Worm (Caenorhabditis elegans) whole organism, L3 larva: ENCODE data around the gene C03B1.1.
A peak's percentile ranks its signal among the peaks of the same experiment; 100 is the strongest.

Source experiments
- R02D3.7 ChIP-seq: fragments of 150-350 bp; optimal IDR thresholded peaks from 2 replicates; lab custom pipeline; 2014; ENCODE audit warnings: missing biosample characterization, missing genetic modification characterization
- ama-1 ChIP-seq: fragments of 150-350 bp; optimal IDR thresholded peaks from 2 replicates; lab custom pipeline; 2018
- ceh-16 ChIP-seq: sonication (generic microtip); optimal IDR thresholded peaks from 2 replicates; lab custom pipeline; 2017; ENCODE audit warnings: missing biosample characterization, missing genetic modification characterization
- ceh-28 ChIP-seq: fragments of 150-350 bp; optimal IDR thresholded peaks from 2 replicates; lab custom pipeline; 2014; ENCODE audit warnings: missing biosample characterization, missing genetic modification reagents, missing genetic modification characterization
- daf-12 ChIP-seq: fragments of 150-350 bp; optimal IDR thresholded peaks from 2 replicates; lab custom pipeline; 2014; ENCODE audit warnings: missing biosample characterization, missing genetic modification reagents, missing genetic modification characterization
- egl-27 ChIP-seq: sonication (generic microtip); optimal IDR thresholded peaks from 4 replicates; lab custom pipeline; 2017; ENCODE audit warnings: missing biosample characterization, missing genetic modification reagents, missing genetic modification characterization
- egl-5 ChIP-seq: fragments of 150-350 bp; optimal IDR thresholded peaks from 2 replicates; lab custom pipeline; 2017; ENCODE audit warnings: missing biosample characterization, missing genetic modification reagents, missing genetic modification characterization, inconsistent platforms
- elt-2 ChIP-seq: sonication (generic microtip); optimal IDR thresholded peaks from 2 replicates; lab custom pipeline; 2016; ENCODE audit warnings: missing genetic modification reagents, mild to moderate bottlenecking, missing genetic modification characterization, missing compliant biosample characterization
- elt-3 ChIP-seq, 3 experiments: fragments of 150-350 bp in 1 of 3; sonication (generic microtip) in 2 of 3; optimal IDR thresholded peaks; 2 replicates in 2 of 3; 4 replicates in 1 of 3; lab custom pipeline; 2014 to 2017; ENCODE audit warnings: missing biosample characterization in 3 of 3, missing genetic modification characterization in 3 of 3
- eor-1 ChIP-seq, 2 experiments: fragments of 150-350 bp; optimal IDR thresholded peaks; 2 replicates each; lab custom pipeline; 2014 to 2018; ENCODE audit warnings: missing biosample characterization in 2 of 2, missing genetic modification characterization in 2 of 2
- fkh-2 ChIP-seq: fragments of 150-350 bp; optimal IDR thresholded peaks from 2 replicates; lab custom pipeline; 2014; ENCODE audit warnings: missing biosample characterization, missing genetic modification reagents, missing genetic modification characterization
- fos-1 ChIP-seq: fragments of 150-350 bp; optimal IDR thresholded peaks from 2 replicates; lab custom pipeline; 2014; ENCODE audit warnings: missing biosample characterization, missing genetic modification characterization
- hmg-11 ChIP-seq: sonication (generic microtip); optimal IDR thresholded peaks from 2 replicates; lab custom pipeline; 2016; ENCODE audit warnings: missing genetic modification characterization, missing compliant biosample characterization
- jun-1 ChIP-seq: fragments of 150-350 bp; optimal IDR thresholded peaks from 2 replicates; lab custom pipeline; 2014; ENCODE audit warnings: missing biosample characterization, missing genetic modification reagents, missing genetic modification characterization
- lin-15B ChIP-seq: fragments of 150-350 bp; optimal IDR thresholded peaks from 2 replicates; lab custom pipeline; 2014; ENCODE audit warnings: missing biosample characterization, missing genetic modification characterization
- lin-39 ChIP-seq: fragments of 150-350 bp; optimal IDR thresholded peaks from 2 replicates; lab custom pipeline; 2018; ENCODE audit warnings: missing biosample characterization, missing genetic modification reagents, missing genetic modification characterization
- lsy-12 ChIP-seq: sonication (generic microtip); optimal IDR thresholded peaks from 2 replicates; lab custom pipeline; 2016; ENCODE audit warnings: mild to moderate bottlenecking, missing genetic modification characterization, missing compliant biosample characterization
- mdl-1 ChIP-seq: fragments of 150-350 bp; optimal IDR thresholded peaks from 2 replicates; lab custom pipeline; 2014; ENCODE audit warnings: missing biosample characterization, missing genetic modification characterization
- mml-1 ChIP-seq: fragments of 150-350 bp; sonication (generic microtip); optimal IDR thresholded peaks from 3 replicates; lab custom pipeline; 2014; ENCODE audit warnings: missing biosample characterization, missing genetic modification characterization
- nfya-1 ChIP-seq: sonication (generic microtip); optimal IDR thresholded peaks from 2 replicates; lab custom pipeline; 2017; ENCODE audit warnings: missing genetic modification characterization, mild to moderate bottlenecking, missing compliant biosample characterization, antibody characterized with exemption, moderate library complexity; ENCODE audit not compliant: insufficient read depth
- nhr-11 ChIP-seq: fragments of 150-350 bp; optimal IDR thresholded peaks from 2 replicates; lab custom pipeline; 2014; ENCODE audit warnings: missing biosample characterization, missing genetic modification characterization
- nhr-12 ChIP-seq: fragments of 150-350 bp; optimal IDR thresholded peaks from 2 replicates; lab custom pipeline; 2014; ENCODE audit warnings: missing biosample characterization, missing genetic modification characterization
- nhr-23 ChIP-seq: fragments of 150-350 bp; optimal IDR thresholded peaks from 2 replicates; lab custom pipeline; 2014; ENCODE audit warnings: missing biosample characterization, missing genetic modification reagents, missing genetic modification characterization
- nhr-237 ChIP-seq: fragments of 150-350 bp; optimal IDR thresholded peaks from 2 replicates; lab custom pipeline; 2014; ENCODE audit warnings: missing biosample characterization, missing genetic modification characterization
- nhr-28 ChIP-seq: fragments of 150-350 bp; optimal IDR thresholded peaks from 2 replicates; lab custom pipeline; 2014; ENCODE audit warnings: missing biosample characterization, missing genetic modification characterization
- nhr-43 ChIP-seq: sonication (generic microtip); optimal IDR thresholded peaks from 2 replicates; lab custom pipeline; 2016; ENCODE audit warnings: mild to moderate bottlenecking, missing genetic modification characterization, missing compliant biosample characterization; ENCODE audit not compliant: poor library complexity, severe bottlenecking
- nhr-67 ChIP-seq: fragments of 150-350 bp; optimal IDR thresholded peaks from 2 replicates; lab custom pipeline; 2014; ENCODE audit warnings: missing biosample characterization, missing genetic modification characterization
- nhr-76 ChIP-seq: fragments of 150-350 bp; sonication (generic microtip); optimal IDR thresholded peaks from 5 replicates; lab custom pipeline; 2014; ENCODE audit warnings: missing biosample characterization, missing genetic modification characterization
- nhr-77 ChIP-seq: fragments of 150-350 bp; optimal IDR thresholded peaks from 2 replicates; lab custom pipeline; 2014; ENCODE audit warnings: missing biosample characterization, missing genetic modification characterization
- pha-4 ChIP-seq: fragments of 150-350 bp; optimal IDR thresholded peaks from 2 replicates; lab custom pipeline; 2014; ENCODE audit warnings: missing biosample characterization, missing genetic modification reagents, missing genetic modification characterization
- pqm-1 ChIP-seq: fragments of 150-350 bp; optimal IDR thresholded peaks from 2 replicates; lab custom pipeline; 2017; ENCODE audit warnings: missing biosample characterization, missing genetic modification characterization, inconsistent platforms
- sea-2 ChIP-seq: fragments of 150-350 bp; sonication (generic microtip); optimal IDR thresholded peaks from 4 replicates; lab custom pipeline; 2014; ENCODE audit warnings: missing biosample characterization, missing genetic modification reagents, missing genetic modification characterization
- skn-1 ChIP-seq: fragments of 150-350 bp; optimal IDR thresholded peaks from 2 replicates; lab custom pipeline; 2014; ENCODE audit warnings: missing biosample characterization, missing genetic modification characterization
- snpc-4 ChIP-seq: fragments of 150-350 bp; optimal IDR thresholded peaks from 2 replicates; lab custom pipeline; 2014; ENCODE audit warnings: missing biosample characterization, missing genetic modification characterization
- zag-1 ChIP-seq: fragments of 150-350 bp; optimal IDR thresholded peaks from 2 replicates; lab custom pipeline; 2014; ENCODE audit warnings: missing biosample characterization, missing genetic modification characterization
- ztf-11 ChIP-seq: fragments of 150-350 bp; optimal IDR thresholded peaks from 2 replicates; lab custom pipeline; 2014; ENCODE audit warnings: missing biosample characterization, missing genetic modification characterization
- ztf-4 ChIP-seq: fragments of 150-350 bp; optimal IDR thresholded peaks from 2 replicates; lab custom pipeline; 2014; ENCODE audit warnings: missing biosample characterization, missing genetic modification characterization

C03B1.1 gene

DNA sequence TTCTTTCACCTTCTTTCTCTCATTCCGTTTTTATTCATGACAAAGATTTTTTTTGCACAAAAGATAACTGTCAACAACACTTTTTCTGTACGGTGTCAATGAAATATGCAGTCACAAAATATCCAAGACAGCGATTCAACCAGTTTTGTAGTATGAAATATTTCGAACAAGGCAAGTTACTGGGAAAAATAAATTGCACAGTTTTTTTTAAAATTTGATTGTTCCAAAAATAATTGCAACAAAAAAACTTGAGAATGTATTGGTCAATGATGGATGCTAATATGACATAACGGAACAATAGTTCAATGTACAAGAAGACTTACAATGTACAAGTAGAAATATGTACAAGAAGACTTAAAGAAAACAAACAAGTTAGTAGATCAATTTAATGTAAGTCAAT lies 28.8 kb upstream of the C03B1.1 start:
- TF ChIP-seq ztf-4 (tag; lab: Kevin White, UChicago) (no peak), zag-1 (tag; lab: Kevin White, UChicago) (no peak), nhr-11 (tag; lab: Kevin White, UChicago) (no peak), hmg-11 (tag; lab: Kevin White, UChicago) (no peak), nhr-12 (tag; lab: Kevin White, UChicago) (no peak), nhr-28 (tag; lab: Kevin White, UChicago) (no peak), ama-1 (no peak), ceh-28 (no peak), R02D3.7 (no peak)
- TF ChIP-seq, all 47 proteins: peak for 0

DNA sequence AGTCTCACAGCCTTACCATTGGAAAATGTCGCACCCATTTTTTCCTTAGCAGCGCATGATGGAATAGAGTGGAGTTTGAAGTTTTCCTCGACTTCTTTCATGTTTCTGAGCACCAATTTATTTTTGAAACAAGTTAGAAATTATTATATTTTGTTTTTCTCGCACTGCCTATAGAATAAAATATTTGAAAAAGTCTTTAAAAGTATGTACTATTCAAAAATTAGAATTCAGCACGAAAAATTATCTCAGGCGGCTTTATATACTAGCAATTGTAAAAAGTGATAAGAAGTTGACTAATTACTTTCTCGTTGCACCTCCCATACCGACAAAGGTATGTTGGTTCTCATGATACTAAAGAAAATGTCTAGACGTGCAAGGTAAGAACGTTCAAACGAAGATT lies 27.5 kb upstream of the C03B1.1 start, which contains the start of gene C03B1.9:
C03B1.9 (minus strand) TSS at position 101 of the 400 bp plus-strand sequence.
- TF ChIP-seq pha-4 (tag; lab: Kevin White, UChicago) = no peak
- TF ChIP-seq sea-2 = no peak
- TF ChIP-seq nhr-77 (tag; lab: Kevin White, UChicago) = no peak
- TF ChIP-seq pqm-1 = no peak
- TF ChIP-seq skn-1 (tag; lab: Kevin White, UChicago) = no peak
- no peak for TF ChIP-seq elt-3 (tag; optimal IDR thresholded peaks at IDR 0.05; lab: Kevin White, UChicago)
- no peak for TF ChIP-seq nhr-237 (tag; lab: Kevin White, UChicago)
- no peak for TF ChIP-seq mml-1 (tag; lab: Kevin White, UChicago)
- no peak for TF ChIP-seq nhr-28 (tag; lab: Kevin White, UChicago)
- no peak for TF ChIP-seq egl-5
- no peak for TF ChIP-seq ceh-16
- TF ChIP-seq snpc-4 (tag; lab: Kevin White, UChicago) = no peak

ce11 chrX:6350016-6350415 lies 24.5 kb upstream of the C03B1.1 start, which contains the start of gene C03B1.6:
TSS of gene C03B1.6 (plus strand) at chrX:6350316.
- TF ChIP-seq eor-1 (tag; optimal IDR thresholded peaks at IDR 0.05; lab: Kevin White, UChicago) (no peak), nhr-43 (tag; lab: Kevin White, UChicago) (no peak), nhr-11 (tag; lab: Kevin White, UChicago) (no peak), nhr-77 (tag; lab: Kevin White, UChicago) (no peak), ama-1 (no peak), daf-12 (no peak), egl-5 (no peak), nhr-12 (tag; lab: Kevin White, UChicago) (no peak), pha-4 (tag; lab: Kevin White, UChicago) (no peak), nhr-76 (tag; lab: Kevin White, UChicago) (no peak), nhr-23 (no peak), hmg-11 (tag; lab: Kevin White, UChicago) (no peak)
- TF ChIP-seq, all 47 proteins: peak for 0

- TF ChIP-seq pqm-1 (peak; percentile 45), lin-15B (tag; lab: Kevin White, UChicago) (no peak)
Measured at ce11 chrX:6353763-6354162, 20.8 kb upstream of the C03B1.1 start.

DNA sequence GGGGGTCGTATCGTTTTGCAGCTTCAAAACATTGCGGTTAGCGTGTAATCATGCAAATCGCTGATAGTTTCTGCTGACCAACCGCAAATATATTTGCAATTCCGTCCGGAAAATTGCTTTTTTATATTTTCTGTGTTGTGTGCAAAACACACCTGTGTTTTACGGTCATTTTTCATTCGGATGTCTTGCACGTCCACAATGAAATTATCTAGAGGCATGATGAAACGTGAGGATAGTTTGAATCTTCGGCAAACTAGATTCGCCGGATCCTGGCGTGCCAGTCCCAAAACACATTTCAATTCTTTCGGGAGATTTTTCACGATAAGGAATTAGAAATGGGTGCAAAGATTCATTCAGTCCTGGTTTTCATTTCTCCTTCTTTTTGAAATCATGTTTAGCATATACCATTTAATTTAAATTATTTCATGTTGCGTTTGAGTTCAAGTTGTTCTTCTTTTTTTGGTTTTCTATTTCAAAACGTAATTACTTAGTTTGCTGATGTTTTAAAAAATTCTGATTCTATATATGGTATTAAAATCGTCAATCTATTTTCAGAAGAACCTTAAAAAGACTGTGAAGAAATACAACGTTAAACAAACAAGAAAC lies 19.4 kb upstream of the C03B1.1 start, which contains the start of gene C03B1.5:
C03B1.5 (plus strand) TSS at position 556 of the 606 bp plus-strand sequence.
- TF ChIP-seq fkh-2 = no peak
- TF ChIP-seq mdl-1 (tag; lab: Kevin White, UChicago) = no peak
- TF ChIP-seq nhr-77 (tag; lab: Kevin White, UChicago) = no peak
- no peak for TF ChIP-seq snpc-4 (tag; lab: Kevin White, UChicago)

- TF ChIP-seq egl-5 (no peak), mdl-1 (tag; lab: Kevin White, UChicago) (no peak), fkh-2 (no peak), nhr-43 (tag; lab: Kevin White, UChicago) (no peak), lsy-12 (no peak), nhr-11 (tag; lab: Kevin White, UChicago) (no peak), elt-2 (tag; lab: Kevin White, UChicago) (no peak), nfya-1 (tag; lab: Kevin White, UChicago) (no peak), jun-1 (tag; lab: Kevin White, UChicago) (no peak), ztf-4 (tag; lab: Kevin White, UChicago) (no peak), nhr-67 (tag; lab: Kevin White, UChicago) (no peak), egl-27 (tag; lab: Kevin White, UChicago) (no peak), lin-39 (no peak), ztf-11 (tag; lab: Kevin White, UChicago) (no peak), hmg-11 (tag; lab: Kevin White, UChicago) (no peak), ceh-16 (no peak), pha-4 (tag; lab: Kevin White, UChicago) (no peak), eor-1 (tag; optimal IDR thresholded peaks at IDR 0.05; lab: Kevin White, UChicago) (no peak), fos-1 (tag; lab: Kevin White, UChicago) (no peak)
Measured at ce11 chrX:6357772-6358171, 16.8 kb upstream of the C03B1.1 start, which contains the start of gene C03B1.10. TSS of gene C03B1.10 (minus strand) at chrX:6357872.
